Fruit fly (Drosophila melanogaster) S2 (cell line): ENCODE results near the gene CG17163.

Experiments
- CG8478 ChIP-seq: fragments of >200 bp; optimal IDR thresholded peaks from 2 replicates; lab custom pipeline; 2018
- CTCF ChIP-seq, 2 experiments: fragments of >200 bp; optimal IDR thresholded peaks; 2 replicates each; lab custom pipeline; 2018

DNA sequence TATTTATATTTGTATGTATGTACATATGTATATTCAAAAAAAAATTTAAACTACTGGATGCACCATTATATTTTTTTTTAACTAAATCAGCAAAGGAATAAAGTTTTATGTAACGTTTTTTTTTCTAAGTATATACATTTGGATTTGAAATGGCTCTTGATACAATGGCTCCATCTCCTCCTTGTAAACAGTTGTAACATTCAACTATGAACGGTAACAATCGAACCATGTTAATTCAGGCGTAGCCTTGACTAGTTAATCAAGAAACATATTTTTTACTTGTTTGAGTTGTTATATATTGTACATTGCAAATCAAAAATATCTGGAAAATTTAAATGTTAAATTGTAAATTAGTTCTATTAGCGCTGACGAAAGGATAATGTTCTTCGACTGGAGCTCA is 46.7 kb downstream of the CG17163 start, which contains the start of gene CG12061:
- no peak for TF ChIP-seq CG8478 (lab: Kevin White, UChicago)
- no peak for TF ChIP-seq CTCF (optimal IDR thresholded peaks at IDR 0.05; lab: Kevin White, UChicago)
